Worm (Caenorhabditis elegans) whole organism, L3 larva: ENCODE data around the gene F49F1.14.

Source experiments
- R02D3.7 ChIP-seq: fragments of 150-350 bp; optimal IDR thresholded peaks from 2 replicates; lab custom pipeline; 2014; ENCODE audit warnings: missing biosample characterization, missing genetic modification characterization
- lin-39 ChIP-seq: fragments of 150-350 bp; optimal IDR thresholded peaks from 2 replicates; lab custom pipeline; 2018; ENCODE audit warnings: missing biosample characterization, missing genetic modification reagents, missing genetic modification characterization
- nhr-43 ChIP-seq: sonication (generic microtip); optimal IDR thresholded peaks from 2 replicates; lab custom pipeline; 2016; ENCODE audit warnings: mild to moderate bottlenecking, missing genetic modification characterization, missing compliant biosample characterization; ENCODE audit not compliant: poor library complexity, severe bottlenecking

- TF ChIP-seq R02D3.7 (no peak), lin-39 (tag; lab: Kevin White, UChicago) (no peak), nhr-43 (no peak)
These were observed 28.0 kb upstream of the F49F1.14 start, which contains the start of gene F49F1.18 for ce11 chrIV:4140265-4140664.
